Worm (Caenorhabditis elegans) whole organism, L3 larva: ENCODE results near the gene pat-6.

Source experiments
- ceh-82 ChIP-seq: fragments of 150-350 bp; optimal IDR thresholded peaks from 2 replicates; lab custom pipeline; 2014; ENCODE audit warnings: missing biosample characterization, missing genetic modification characterization
- fos-1 ChIP-seq: fragments of 150-350 bp; optimal IDR thresholded peaks from 2 replicates; lab custom pipeline; 2014; ENCODE audit warnings: missing biosample characterization, missing genetic modification characterization
- mml-1 ChIP-seq: fragments of 150-350 bp; sonication (generic microtip); optimal IDR thresholded peaks from 3 replicates; lab custom pipeline; 2014; ENCODE audit warnings: missing biosample characterization, missing genetic modification characterization
- pha-4 ChIP-seq: fragments of 150-350 bp; optimal IDR thresholded peaks from 2 replicates; lab custom pipeline; 2014; ENCODE audit warnings: missing biosample characterization, missing genetic modification reagents, missing genetic modification characterization
- pqm-1 ChIP-seq: fragments of 150-350 bp; optimal IDR thresholded peaks from 2 replicates; lab custom pipeline; 2017; ENCODE audit warnings: missing biosample characterization, missing genetic modification characterization, inconsistent platforms

DNA sequence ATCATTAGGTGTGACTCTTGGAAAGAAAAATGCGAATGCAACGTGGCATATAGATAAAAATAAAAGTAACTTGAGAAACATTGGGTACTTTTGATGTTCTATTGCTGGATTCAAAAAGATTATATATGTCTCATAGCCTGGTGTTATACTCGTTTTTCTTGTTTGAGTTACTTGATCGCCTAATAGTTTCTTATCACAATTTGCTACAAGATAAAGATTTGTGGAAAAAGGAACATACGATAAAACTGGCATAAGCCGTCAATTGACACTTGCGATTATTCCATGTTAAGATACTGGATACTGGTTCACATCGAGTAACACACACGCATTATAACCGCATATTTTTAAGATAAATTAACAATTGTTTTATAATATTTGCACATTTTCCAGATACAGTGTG, 11.6 kb downstream of the pat-6 start, which contains the start of gene grl-19:
- TF ChIP-seq ceh-82 (tag; lab: Kevin White, UChicago) (no peak), pha-4 (tag; lab: Kevin White, UChicago) (no peak), mml-1 (no peak), fos-1 (tag; lab: Kevin White, UChicago) (no peak), pqm-1 (no peak)
